Worm (Caenorhabditis elegans) whole organism, L4 larva: Measurements from ENCODE around the gene gcy-4.
A peak's percentile ranks its signal among the peaks of the same experiment; 100 is the strongest.

ENCODE experiments used
- D1046.2 ChIP-seq: fragments of 200-800 bp; sonication (Bioruptor generic); IDR thresholded peaks from 2 replicates; pipeline ENCODE4 v1.3.6; 2022; ENCODE audit warnings: missing genetic modification characterization, missing compliant biosample characterization
- F26F4.8 ChIP-seq: fragments of 200-800 bp; sonication (Bioruptor generic); conservative IDR thresholded peaks from 2 replicates; pipeline ENCODE4 v1.3.6; 2022; ENCODE audit warnings: missing genetic modification characterization, missing compliant biosample characterization
- F49E8.2 ChIP-seq: sonication (generic microtip); optimal IDR thresholded peaks from 2 replicates; lab custom pipeline; 2016; ENCODE audit warnings: missing compliant biosample characterization, mild to moderate bottlenecking, missing genetic modification characterization, borderline replicate concordance
- T20F7.1 ChIP-seq: fragments of 200-800 bp; sonication (Bioruptor generic); optimal IDR thresholded peaks from 2 replicates; lab custom pipeline; 2018; ENCODE audit warnings: mild to moderate bottlenecking, missing genetic modification characterization, missing compliant biosample characterization
- Y105C5A.15 ChIP-seq: fragments of 200-800 bp; sonication (Bioruptor generic); IDR thresholded peaks from 2 replicates; pipeline ENCODE4 v1.3.6; 2022; ENCODE audit warnings: missing genetic modification characterization, missing compliant biosample characterization
- Y48G9A.11 ChIP-seq: fragments of 200-800 bp; sonication (Bioruptor generic); IDR thresholded peaks from 2 replicates; pipeline ENCODE4 v1.3.6; 2022; ENCODE audit warnings: missing genetic modification reagents, missing genetic modification characterization, missing compliant biosample characterization
- Y5F2A.4 ChIP-seq: fragments of 200-800 bp; sonication (Bioruptor generic); optimal IDR thresholded peaks from 2 replicates; lab custom pipeline; 2018; ENCODE audit warnings: mild to moderate bottlenecking, missing genetic modification characterization, missing compliant biosample characterization
- ceh-28 ChIP-seq: fragments of 150-350 bp; optimal IDR thresholded peaks from 2 replicates; lab custom pipeline; 2014; ENCODE audit warnings: missing biosample characterization, missing genetic modification reagents, missing genetic modification characterization
- ceh-32 ChIP-seq: sonication (generic microtip); optimal IDR thresholded peaks from 2 replicates; lab custom pipeline; 2016; ENCODE audit warnings: mild to moderate bottlenecking, missing genetic modification characterization, missing compliant biosample characterization; ENCODE audit not compliant: poor library complexity
- ceh-44 ChIP-seq: fragments of 200-800 bp; sonication (Bioruptor generic); IDR thresholded peaks from 2 replicates; pipeline ENCODE4 v1.3.6; 2022; ENCODE audit warnings: missing genetic modification reagents, missing genetic modification characterization, missing compliant biosample characterization
- dmd-9 ChIP-seq: fragments of 200-800 bp; sonication (Bioruptor generic); IDR thresholded peaks from 2 replicates; pipeline ENCODE4 v1.3.6; 2022; ENCODE audit warnings: missing genetic modification reagents, missing genetic modification characterization, missing compliant biosample characterization
- dve-1 ChIP-seq: sonication (generic microtip); optimal IDR thresholded peaks from 2 replicates; lab custom pipeline; 2017; ENCODE audit warnings: antibody characterized with exemption, mild to moderate bottlenecking, missing genetic modification characterization, missing compliant biosample characterization; ENCODE audit not compliant: insufficient read depth
- hif-1 ChIP-seq, 2 experiments: sonication (generic microtip); optimal IDR thresholded peaks; 2 replicates each; lab custom pipeline; 2016 to 2017; ENCODE audit warnings: missing compliant biosample characterization in 2 of 2, missing genetic modification characterization in 2 of 2, missing genetic modification reagents in 2 of 2, missing genotype in 2 of 2, mild to moderate bottlenecking in 1 of 2
- hlh-11 ChIP-seq: fragments of 200-800 bp; sonication (Bioruptor generic); optimal IDR thresholded peaks from 2 replicates; lab custom pipeline; 2018; ENCODE audit warnings: mild to moderate bottlenecking, missing genetic modification characterization, missing compliant biosample characterization
- hlh-30 ChIP-seq: sonication (generic microtip); optimal IDR thresholded peaks from 2 replicates; lab custom pipeline; 2017; ENCODE audit warnings: antibody characterized with exemption, mild to moderate bottlenecking, missing genetic modification characterization, missing compliant biosample characterization; ENCODE audit not compliant: insufficient read depth
- lim-7 ChIP-seq: fragments of 200-800 bp; sonication (Bioruptor generic); IDR thresholded peaks from 2 replicates; pipeline ENCODE4 v1.3.6; 2022; ENCODE audit warnings: missing genetic modification characterization, missing compliant biosample characterization
- lin-1 ChIP-seq: fragments of 200-800 bp; sonication (Bioruptor generic); IDR thresholded peaks from 2 replicates; pipeline ENCODE4 v1.3.6; 2022; ENCODE audit warnings: missing genetic modification reagents, missing genetic modification characterization, missing compliant biosample characterization
- lin-29 ChIP-seq: fragments of 200-800 bp; sonication (Bioruptor generic); IDR thresholded peaks from 2 replicates; pipeline ENCODE4 v1.3.6; 2022; ENCODE audit warnings: missing genetic modification reagents, missing genetic modification characterization, missing compliant biosample characterization
- lir-3 ChIP-seq: sonication (generic microtip); optimal IDR thresholded peaks from 2 replicates; lab custom pipeline; 2016; ENCODE audit warnings: mild to moderate bottlenecking, missing genetic modification characterization, missing compliant biosample characterization
- madf-5 ChIP-seq, 2 experiments: fragments of 200-800 bp; sonication (Bioruptor generic); IDR thresholded peaks; 2 replicates each; pipeline ENCODE4 v1.3.6; 2022; ENCODE audit warnings: missing compliant biosample characterization in 2 of 2, missing genetic modification characterization in 2 of 2
- mdl-1 ChIP-seq, 2 experiments: fragments of 150-350 bp in 1 of 2; sonication (generic microtip) in 1 of 2; optimal IDR thresholded peaks; 2 replicates each; lab custom pipeline; 2014 to 2017; ENCODE audit warnings: missing biosample characterization in 2 of 2, missing genetic modification characterization in 2 of 2
- mdt-29 ChIP-seq: fragments of 200-800 bp; sonication (Bioruptor generic); IDR thresholded peaks from 2 replicates; pipeline ENCODE4 v1.3.6; 2022; ENCODE audit warnings: missing genetic modification reagents, missing genetic modification characterization, missing compliant biosample characterization
- mes-2 ChIP-seq: sonication (generic microtip); optimal IDR thresholded peaks from 2 replicates; lab custom pipeline; 2016; ENCODE audit warnings: missing genotype, mild to moderate bottlenecking, missing genetic modification characterization, missing compliant biosample characterization; ENCODE audit not compliant: poor library complexity, severe bottlenecking
- mxl-2 ChIP-seq: fragments of 200-800 bp; sonication (Bioruptor generic); conservative IDR thresholded peaks from 2 replicates; pipeline ENCODE4 v1.3.6; 2022; ENCODE audit warnings: missing genetic modification reagents, missing genetic modification characterization, missing compliant biosample characterization
- mxl-3 ChIP-seq: fragments of 200-800 bp; sonication (Bioruptor generic); optimal IDR thresholded peaks from 2 replicates; lab custom pipeline; 2018; ENCODE audit warnings: mild to moderate bottlenecking, missing genetic modification characterization, missing compliant biosample characterization
- nhr-10 ChIP-seq: fragments of 150-350 bp; optimal IDR thresholded peaks from 2 replicates; lab custom pipeline; 2014; ENCODE audit warnings: missing biosample characterization, missing genetic modification characterization
- nhr-102 ChIP-seq: sonication (generic microtip); optimal IDR thresholded peaks from 2 replicates; lab custom pipeline; 2016; ENCODE audit warnings: mild to moderate bottlenecking, missing genetic modification characterization, moderate library complexity, missing compliant biosample characterization
- nhr-237 ChIP-seq: sonication (generic microtip); optimal IDR thresholded peaks from 2 replicates; lab custom pipeline; 2017; ENCODE audit warnings: missing biosample characterization, missing genetic modification characterization
- nhr-25 ChIP-seq: sonication (generic microtip); optimal IDR thresholded peaks from 2 replicates; lab custom pipeline; 2017; ENCODE audit warnings: missing genetic modification characterization, mild to moderate bottlenecking, missing compliant biosample characterization, antibody characterized with exemption, moderate library complexity, borderline replicate concordance; ENCODE audit not compliant: insufficient read depth
- nhr-28 ChIP-seq: fragments of 150-350 bp; optimal IDR thresholded peaks from 2 replicates; lab custom pipeline; 2014; ENCODE audit warnings: missing biosample characterization, missing genetic modification characterization
- nhr-48 ChIP-seq: sonication (generic microtip); optimal IDR thresholded peaks from 2 replicates; lab custom pipeline; 2016; ENCODE audit warnings: mild to moderate bottlenecking, missing genetic modification characterization, missing compliant biosample characterization
- nhr-6 ChIP-seq: fragments of 150-350 bp; optimal IDR thresholded peaks from 2 replicates; lab custom pipeline; 2014; ENCODE audit warnings: missing biosample characterization, missing genetic modification characterization
- nhr-76 ChIP-seq: fragments of 150-350 bp; optimal IDR thresholded peaks from 2 replicates; lab custom pipeline; 2014; ENCODE audit warnings: missing biosample characterization, missing genetic modification characterization
- pha-4 ChIP-seq, 2 experiments: fragments of 150-350 bp in 1 of 2; fragments of 200-800 bp in 1 of 2; sonication (Bioruptor generic) in 1 of 2; IDR thresholded peaks in 1 of 2; optimal IDR thresholded peaks in 1 of 2; 2 replicates each; pipeline versions ENCODE4 v1.3.6 to Lab custom; 2014 to 2022; ENCODE audit warnings: missing genetic modification characterization in 2 of 2, missing genetic modification reagents in 2 of 2, missing biosample characterization in 1 of 2, missing compliant biosample characterization in 1 of 2
- php-3 ChIP-seq: fragments of 200-800 bp; sonication (Bioruptor generic); IDR thresholded peaks from 2 replicates; pipeline ENCODE4 v1.3.6; 2022; ENCODE audit warnings: missing genetic modification reagents, missing genetic modification characterization, missing compliant biosample characterization
- saeg-2 ChIP-seq: fragments of 200-800 bp; sonication (Bioruptor generic); IDR thresholded peaks from 2 replicates; pipeline ENCODE4 v1.3.6; 2022; ENCODE audit warnings: missing genetic modification reagents, missing genetic modification characterization, missing compliant biosample characterization
- skn-1 ChIP-seq: fragments of 150-350 bp; optimal IDR thresholded peaks from 2 replicates; lab custom pipeline; 2014; ENCODE audit warnings: missing biosample characterization, missing genetic modification characterization
- tag-97 ChIP-seq: fragments of 200-800 bp; sonication (Bioruptor generic); IDR thresholded peaks from 2 replicates; pipeline ENCODE4 v1.3.6; 2022; ENCODE audit warnings: missing genetic modification characterization, missing compliant biosample characterization
- tra-1 ChIP-seq: fragments of 200-800 bp; sonication (Bioruptor generic); IDR thresholded peaks from 2 replicates; pipeline ENCODE4 v1.3.6; 2022; ENCODE audit warnings: missing genetic modification reagents, missing genetic modification characterization, missing compliant biosample characterization
- zag-1 ChIP-seq: fragments of 150-350 bp; optimal IDR thresholded peaks from 2 replicates; lab custom pipeline; 2014; ENCODE audit warnings: missing biosample characterization, missing genetic modification characterization
- ztf-11 ChIP-seq: fragments of 150-350 bp; optimal IDR thresholded peaks from 2 replicates; lab custom pipeline; 2014; ENCODE audit warnings: missing biosample characterization, missing genetic modification characterization

The gcy-4 gene

DNA sequence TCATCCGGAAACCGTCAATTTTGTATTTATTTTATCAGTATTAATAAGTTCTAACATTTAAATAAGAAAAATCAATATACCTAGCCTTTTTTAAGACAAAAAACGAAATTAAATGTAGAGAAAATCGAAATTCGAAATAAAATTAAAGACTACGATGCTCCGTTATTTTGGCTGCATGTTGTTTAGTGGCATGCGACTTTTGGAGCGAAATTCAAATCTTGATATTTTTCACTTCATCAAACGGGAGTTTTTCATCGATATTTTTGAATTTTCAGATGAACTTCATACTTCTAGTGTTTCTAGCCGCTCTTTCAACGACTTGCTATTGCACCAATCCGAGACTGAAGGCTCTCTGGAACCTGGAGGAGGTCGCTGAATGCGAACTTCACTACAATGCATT, 41.9 kb upstream of the gcy-4 start, which contains the start of gene C07E3.9 (continued):
- TF ChIP-seq lim-7 (GFP tag; lab: Robert Waterston, UW), result no peak
- TF ChIP-seq hlh-11 (tag; lab: Kevin White, UChicago), result no peak
- TF ChIP-seq T20F7.1 (GFP tag; lab: Kevin White, UChicago), result peak; percentile 94
- no peak for TF ChIP-seq nhr-10 (tag; lab: Kevin White, UChicago)
- no peak for TF ChIP-seq ceh-32
- TF ChIP-seq mdt-29 (GFP tag; lab: Robert Waterston, UW), result no peak

- TF ChIP-seq mxl-3 (GFP tag; lab: Kevin White, UChicago), result peak; percentile 25
- TF ChIP-seq pha-4 (GFP tag; IDR thresholded peaks at IDR 0.05; lab: Robert Waterston, UW), result no peak
- TF ChIP-seq pha-4 (tag; optimal IDR thresholded peaks at IDR 0.05; lab: Kevin White, UChicago), result no peak
Measured at ce11 chrII:10349915-10350314, 41.3 kb upstream of the gcy-4 start, which contains the start of gene stip-1. Gene stip-1, minus strand, starts transcription at chrII:10350012.

ce11 chrII:10346075-10346474, 37.4 kb upstream of the gcy-4 start, which contains the start of gene C07E3.10:
Gene C07E3.10, plus strand, starts transcription at chrII:10346375.
- TF ChIP-seq zag-1 (tag; lab: Kevin White, UChicago), result no peak
- no peak for TF ChIP-seq lin-29 (GFP tag; lab: Robert Waterston, UW)
- TF ChIP-seq mes-2 (tag; lab: Kevin White, UChicago), result no peak
- no peak for TF ChIP-seq nhr-25 (tag; lab: Kevin White, UChicago)
- TF ChIP-seq mxl-2 (GFP tag; lab: Robert Waterston, UW), result no peak
- no peak for TF ChIP-seq dve-1 (tag; lab: Kevin White, UChicago)
- no peak for TF ChIP-seq saeg-2
- TF ChIP-seq Y48G9A.11, result no peak
- TF ChIP-seq F49E8.2, result no peak
- no peak for TF ChIP-seq D1046.2
- no peak for TF ChIP-seq Y105C5A.15 (GFP tag; lab: Robert Waterston, UW)
- no peak for TF ChIP-seq nhr-48
- no peak for TF ChIP-seq hif-1 (tag; optimal IDR thresholded peaks at IDR 0.05; lab: Kevin White, UChicago)
- TF ChIP-seq nhr-6 (tag; lab: Kevin White, UChicago), result no peak
- no peak for TF ChIP-seq ceh-28
- TF ChIP-seq nhr-76 (tag; lab: Kevin White, UChicago), result no peak
- TF ChIP-seq skn-1 (tag; lab: Kevin White, UChicago), result no peak
- no peak for TF ChIP-seq madf-5 (GFP tag; IDR thresholded peaks at IDR 0.05; lab: Robert Waterston, UW)

- TF ChIP-seq F26F4.8 (GFP tag; lab: Robert Waterston, UW) (no peak), ztf-11 (tag; lab: Kevin White, UChicago) (no peak), Y105C5A.15 (GFP tag; lab: Robert Waterston, UW) (no peak), tag-97 (GFP tag; lab: Robert Waterston, UW) (no peak), ceh-44 (no peak), tra-1 (no peak), dmd-9 (GFP tag; lab: Robert Waterston, UW) (no peak), nhr-28 (tag; lab: Kevin White, UChicago) (no peak), nhr-237 (tag; lab: Kevin White, UChicago) (no peak), hlh-30 (tag; lab: Kevin White, UChicago) (no peak), Y48G9A.11 (no peak), php-3 (no peak), lir-3 (tag; lab: Kevin White, UChicago) (no peak), Y5F2A.4 (GFP tag; lab: Kevin White, UChicago) (no peak), mdl-1 (tag; optimal IDR thresholded peaks at IDR 0.05; lab: Kevin White, UChicago) (no peak), lin-29 (GFP tag; lab: Robert Waterston, UW) (no peak), nhr-102 (tag; lab: Kevin White, UChicago) (no peak), lin-1 (no peak)
Measured at ce11 chrII:10345012-10345411, 36.4 kb upstream of the gcy-4 start, which contains the start of gene pro-2. Gene pro-2, minus strand, starts transcription at chrII:10345112.
